Fruit fly (Drosophila melanogaster) whole organism, prepupa: ENCODE measurements around the gene tank.

Experiments
- CG11294 ChIP-seq: fragments of 200-800 bp; sonication (Bioruptor generic); IDR thresholded peaks from 2 replicates; pipeline ENCODE4 v1.3.6; 2022; ENCODE audit warnings: missing biosample characterization, missing genetic modification characterization
- CG15336 ChIP-seq: fragments of 200-800 bp; sonication (Bioruptor generic); IDR thresholded peaks from 2 replicates; pipeline ENCODE4 v1.3.6; 2022; ENCODE audit warnings: missing biosample characterization, missing genetic modification characterization
- CG16779 ChIP-seq: fragments of 200-800 bp; sonication (Bioruptor generic); optimal IDR thresholded peaks from 3 replicates; lab custom pipeline; 2017; ENCODE audit warnings: missing biosample characterization, mild to moderate bottlenecking, missing genetic modification characterization
- CG3032 ChIP-seq: fragments of 200-800 bp; optimal IDR thresholded peaks from 2 replicates; lab custom pipeline; 2019; ENCODE audit warnings: missing biosample characterization, mild to moderate bottlenecking, missing genetic modification characterization, moderate library complexity
- CG3919 ChIP-seq: fragments of 200-800 bp; sonication (Bioruptor generic); optimal IDR thresholded peaks from 3 replicates; lab custom pipeline; 2016; ENCODE audit warnings: missing biosample characterization, missing genetic modification characterization
- CG6276 ChIP-seq: fragments of 200-800 bp; sonication (Bioruptor generic); optimal IDR thresholded peaks from 2 replicates; lab custom pipeline; 2017; ENCODE audit warnings: missing biosample characterization, mild to moderate bottlenecking, missing genetic modification characterization
- Eip75B ChIP-seq: fragments of 200-800 bp; sonication (Bioruptor generic); optimal IDR thresholded peaks from 3 replicates; lab custom pipeline; 2016; ENCODE audit warnings: missing biosample characterization, missing genetic modification characterization
- Ets21C ChIP-seq: fragments of 200-800 bp; sonication (Bioruptor generic); optimal IDR thresholded peaks from 3 replicates; lab custom pipeline; 2016; ENCODE audit warnings: missing biosample characterization, missing genetic modification characterization
- Gug ChIP-seq: fragments of 200-800 bp; sonication (Bioruptor generic); IDR thresholded peaks from 2 replicates; pipeline ENCODE4 v1.3.6; 2022; ENCODE audit warnings: missing biosample characterization, missing genetic modification characterization
- Sox102F ChIP-seq: fragments of 200-800 bp; sonication (Bioruptor generic); optimal IDR thresholded peaks from 2 replicates; lab custom pipeline; 2016; ENCODE audit warnings: missing biosample characterization, mild to moderate bottlenecking, missing genetic modification characterization
- dac ChIP-seq: fragments of 200-800 bp; sonication (Bioruptor generic); optimal IDR thresholded peaks from 2 replicates; lab custom pipeline; 2017; ENCODE audit warnings: missing biosample characterization, mild to moderate bottlenecking, missing genetic modification characterization
- lz ChIP-seq: fragments of 200-800 bp; sonication (Bioruptor generic); optimal IDR thresholded peaks from 3 replicates; lab custom pipeline; 2016; ENCODE audit warnings: missing biosample characterization, missing genetic modification characterization

DNA sequence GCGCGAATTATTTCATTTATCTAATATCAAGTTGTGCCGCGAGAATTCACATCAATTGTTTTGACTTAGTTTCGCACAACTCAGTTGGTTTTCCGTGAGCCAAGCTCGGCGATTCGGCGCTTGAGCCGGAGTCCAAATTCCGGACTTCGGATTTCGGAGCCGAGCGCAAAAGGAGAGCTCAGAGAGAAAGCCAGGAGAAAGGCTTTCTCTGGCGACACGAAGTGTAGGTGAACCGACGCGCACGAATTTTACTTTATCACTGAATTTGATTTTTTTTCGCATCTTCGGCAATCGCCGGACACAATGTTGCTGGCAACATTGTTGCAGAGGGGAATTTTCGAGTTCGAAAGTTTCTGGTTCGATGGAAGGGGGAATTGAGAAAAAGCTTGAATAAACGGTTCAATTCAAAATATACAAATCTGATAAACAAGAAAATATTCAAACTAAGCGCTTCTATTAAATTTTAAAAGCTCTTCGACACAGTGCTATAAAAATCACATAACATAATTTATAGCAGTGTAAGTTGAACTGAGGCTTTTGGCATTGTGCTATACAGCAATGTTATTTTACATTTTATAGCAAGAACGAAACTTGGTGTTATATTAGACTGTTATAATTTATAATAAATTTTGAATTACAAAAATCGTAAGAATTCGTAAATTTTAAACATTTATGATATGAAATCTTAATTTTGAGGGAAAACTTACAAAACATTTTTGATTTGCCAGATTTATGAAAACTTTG, 43.8 kb downstream of the tank start, which contains the start of gene fipi:
- TF ChIP-seq CG3919 (no peak), CG15336 (GFP tag; lab: Robert Waterston, UW) (no peak), CG3032 (tag; lab: Kevin White, UChicago) (no peak), Gug (no peak), CG11294 (GFP tag; lab: Robert Waterston, UW) (no peak), Sox102F (GFP tag; lab: Kevin White, UChicago) (no peak), dac (GFP tag; lab: Kevin White, UChicago) (no peak), CG16779 (tag; lab: Kevin White, UChicago) (no peak), lz (GFP tag; lab: Kevin White, UChicago) (no peak), Ets21C (no peak), Eip75B (no peak), CG6276 (no peak)
